Fruit fly (Drosophila melanogaster) whole organism, pupa: ENCODE results near the gene CG32459.

ENCODE experiments used
- D1 ChIP-seq: fragments of 200-800 bp; sonication (Bioruptor generic); optimal IDR thresholded peaks from 2 replicates; lab custom pipeline; 2018; ENCODE audit warnings: missing biosample characterization, mild to moderate bottlenecking, missing genetic modification characterization, moderate library complexity
- Ets98B ChIP-seq: fragments of 200-800 bp; sonication (Bioruptor generic); IDR thresholded peaks from 2 replicates; pipeline ENCODE4 v1.3.6; 2022; ENCODE audit warnings: missing biosample characterization, missing genetic modification characterization
- Pif1A ChIP-seq: fragments of 200-800 bp; sonication (Bioruptor generic); optimal IDR thresholded peaks from 3 replicates; lab custom pipeline; 2016; ENCODE audit warnings: missing biosample characterization, missing genetic modification characterization
- Pif1B ChIP-seq: fragments of 200-800 bp; sonication (Bioruptor generic); optimal IDR thresholded peaks from 3 replicates; lab custom pipeline; 2016; ENCODE audit warnings: missing biosample characterization, missing genetic modification characterization

dm6 chr3L:22837651-22838614 is 17.9 kb downstream of the CG32459 start:
- TF ChIP-seq D1 = no peak
- no peak for TF ChIP-seq Pif1B (GFP tag; lab: Kevin White, UChicago)
- peak; percentile 65 for TF ChIP-seq Ets98B (GFP tag; lab: Robert Waterston, UW)
- no peak for TF ChIP-seq Pif1A
